Worm (Caenorhabditis elegans) whole organism, L1 larva: ENCODE measurements around the gene fbxc-58.

Source experiments
- C34B4.2 ChIP-seq: sonication (generic microtip); optimal IDR thresholded peaks from 2 replicates; lab custom pipeline; 2017; ENCODE audit warnings: mild to moderate bottlenecking, missing genetic modification characterization, missing compliant biosample characterization
- F16B12.6 ChIP-seq: fragments of 150-350 bp; optimal IDR thresholded peaks from 2 replicates; lab custom pipeline; 2014; ENCODE audit warnings: missing biosample characterization, missing genetic modification characterization
- Y116A8C.19 ChIP-seq: sonication (generic microtip); optimal IDR thresholded peaks from 2 replicates; lab custom pipeline; 2016; ENCODE audit warnings: missing compliant biosample characterization, missing genetic modification characterization, borderline replicate concordance
- aha-1 ChIP-seq: fragments of 150-350 bp; optimal IDR thresholded peaks from 2 replicates; lab custom pipeline; 2014; ENCODE audit warnings: missing biosample characterization, missing genetic modification characterization
- alr-1 ChIP-seq: fragments of 200-800 bp; sonication (Bioruptor generic); optimal IDR thresholded peaks from 2 replicates; lab custom pipeline; 2018; ENCODE audit warnings: borderline replicate concordance, mild to moderate bottlenecking, missing genetic modification characterization, missing compliant biosample characterization
- ama-1 ChIP-seq: fragments of 150-350 bp; optimal IDR thresholded peaks from 2 replicates; lab custom pipeline; 2014
- blmp-1 ChIP-seq: fragments of 150-350 bp; optimal IDR thresholded peaks from 2 replicates; lab custom pipeline; 2014; ENCODE audit warnings: missing biosample characterization, missing genetic modification characterization
- ceh-82 ChIP-seq, 3 experiments: fragments of 150-350 bp in 1 of 3; sonication (generic microtip) in 2 of 3; optimal IDR thresholded peaks; 2 replicates each; lab custom pipeline; 2014 to 2017; ENCODE audit warnings: missing biosample characterization in 3 of 3, missing genetic modification characterization in 3 of 3
- ceh-88 ChIP-seq: fragments of 200-800 bp; sonication (Bioruptor generic); IDR thresholded peaks from 2 replicates; pipeline ENCODE4 v1.3.6; 2022; ENCODE audit warnings: missing genetic modification characterization, missing compliant biosample characterization
- ceh-90 ChIP-seq: sonication (generic microtip); optimal IDR thresholded peaks from 2 replicates; lab custom pipeline; 2016; ENCODE audit warnings: missing genetic modification characterization, missing compliant biosample characterization
- ces-1 ChIP-seq: fragments of 150-350 bp; optimal IDR thresholded peaks from 2 replicates; lab custom pipeline; 2014; ENCODE audit warnings: missing biosample characterization, missing genetic modification reagents, missing genetic modification characterization
- dsc-1 ChIP-seq: sonication (generic microtip); optimal IDR thresholded peaks from 2 replicates; lab custom pipeline; 2016; ENCODE audit warnings: mild to moderate bottlenecking, missing genetic modification characterization, missing compliant biosample characterization
- efl-1 ChIP-seq, 4 experiments: fragments of 150-350 bp; optimal IDR thresholded peaks in 3 of 4; peaks in 1 of 4; 1 replicate in 1 of 4; 2 replicates in 3 of 4; lab custom pipeline; 2014; ENCODE audit warnings: missing biosample characterization in 2 of 4, missing genetic modification characterization in 2 of 4, missing genetic modification reagents in 2 of 4
- egl-13 ChIP-seq: sonication (generic microtip); optimal IDR thresholded peaks from 2 replicates; lab custom pipeline; 2016; ENCODE audit warnings: missing genotype, missing genetic modification reagents, missing genetic modification characterization, missing compliant biosample characterization
- elt-2 ChIP-seq: sonication (generic microtip); optimal IDR thresholded peaks from 2 replicates; lab custom pipeline; 2016; ENCODE audit warnings: missing genetic modification characterization, mild to moderate bottlenecking, inconsistent platforms, missing compliant biosample characterization, missing genetic modification reagents
- elt-3 ChIP-seq, 6 experiments: fragments of 150-350 bp in 1 of 6; sonication (generic microtip); optimal IDR thresholded peaks; 2 replicates each; lab custom pipeline; 2017 to 2018; ENCODE audit warnings: missing biosample characterization in 6 of 6, missing genetic modification characterization in 6 of 6, inconsistent platforms in 1 of 6
- fkh-8 ChIP-seq: sonication (generic microtip); optimal IDR thresholded peaks from 2 replicates; lab custom pipeline; 2016; ENCODE audit warnings: mild to moderate bottlenecking, missing genetic modification characterization, missing compliant biosample characterization
- fos-1 ChIP-seq: fragments of 150-350 bp; optimal IDR thresholded peaks from 2 replicates; lab custom pipeline; 2014; ENCODE audit warnings: missing biosample characterization, missing genetic modification characterization
- hlh-17 ChIP-seq: fragments of 200-800 bp; sonication (Bioruptor generic); optimal IDR thresholded peaks from 2 replicates; lab custom pipeline; 2018; ENCODE audit warnings: missing genetic modification characterization, mild to moderate bottlenecking, missing compliant biosample characterization, moderate library complexity, borderline replicate concordance
- hlh-4 ChIP-seq: sonication (generic microtip); optimal IDR thresholded peaks from 2 replicates; lab custom pipeline; 2016; ENCODE audit warnings: mild to moderate bottlenecking, missing genetic modification characterization, missing compliant biosample characterization
- hpl-2 ChIP-seq: fragments of 150-350 bp; optimal IDR thresholded peaks from 2 replicates; lab custom pipeline; 2014; ENCODE audit warnings: missing biosample characterization, missing genetic modification reagents, missing genetic modification characterization
- irx-1 ChIP-seq: sonication (generic microtip); optimal IDR thresholded peaks from 2 replicates; lab custom pipeline; 2016; ENCODE audit warnings: missing genetic modification characterization, missing compliant biosample characterization
- jun-1 ChIP-seq: fragments of 150-350 bp; optimal IDR thresholded peaks from 2 replicates; lab custom pipeline; 2014; ENCODE audit warnings: missing biosample characterization, missing genetic modification reagents, missing genetic modification characterization
- lin-14 ChIP-seq: fragments of 200-800 bp; sonication (Bioruptor generic); optimal IDR thresholded peaks from 2 replicates; lab custom pipeline; 2018; ENCODE audit warnings: mild to moderate bottlenecking, missing genetic modification characterization, moderate library complexity, missing compliant biosample characterization
- lin-15B ChIP-seq: fragments of 150-350 bp; sonication (generic microtip); optimal IDR thresholded peaks from 3 replicates; lab custom pipeline; 2014; ENCODE audit warnings: missing biosample characterization, missing genetic modification characterization
- lir-3 ChIP-seq: sonication (generic microtip); optimal IDR thresholded peaks from 2 replicates; lab custom pipeline; 2016; ENCODE audit warnings: mild to moderate bottlenecking, missing genetic modification characterization, moderate library complexity, missing compliant biosample characterization; ENCODE audit not compliant: poor library complexity
- mab-9 ChIP-seq: fragments of 200-800 bp; sonication (Bioruptor generic); IDR thresholded peaks from 2 replicates; pipeline ENCODE4 v1.3.6; 2022; ENCODE audit warnings: missing genetic modification reagents, missing genetic modification characterization, missing compliant biosample characterization
- mep-1 ChIP-seq: fragments of 150-350 bp; optimal IDR thresholded peaks from 2 replicates; lab custom pipeline; 2014; ENCODE audit warnings: missing biosample characterization, missing genetic modification characterization
- nhr-12 ChIP-seq: sonication (generic microtip); optimal IDR thresholded peaks from 2 replicates; lab custom pipeline; 2017; ENCODE audit warnings: missing biosample characterization, missing genetic modification characterization
- nhr-19 ChIP-seq: fragments of 200-800 bp; sonication (Bioruptor generic); conservative IDR thresholded peaks from 2 replicates; pipeline ENCODE4 v1.3.6; 2022; ENCODE audit warnings: missing genetic modification characterization, missing compliant biosample characterization
- nhr-20 ChIP-seq: sonication (generic microtip); optimal IDR thresholded peaks from 2 replicates; lab custom pipeline; 2016; ENCODE audit warnings: mild to moderate bottlenecking, missing genetic modification characterization, missing compliant biosample characterization
- nhr-77 ChIP-seq: fragments of 150-350 bp; optimal IDR thresholded peaks from 2 replicates; lab custom pipeline; 2014; ENCODE audit warnings: missing biosample characterization, missing genetic modification characterization
- nhr-84 ChIP-seq: sonication (generic microtip); optimal IDR thresholded peaks from 2 replicates; lab custom pipeline; 2017; ENCODE audit warnings: missing biosample characterization, missing genetic modification characterization
- nhr-85 ChIP-seq: sonication (generic microtip); peaks from one replicate; lab custom pipeline; 2016; ENCODE audit warnings: missing genetic modification characterization, inconsistent platforms, missing compliant biosample characterization
- nhr-90 ChIP-seq: sonication (generic microtip); optimal IDR thresholded peaks from 2 replicates; lab custom pipeline; 2016; ENCODE audit warnings: mild to moderate bottlenecking, missing genetic modification characterization, missing compliant biosample characterization; ENCODE audit not compliant: poor library complexity
- pag-3 ChIP-seq: sonication (generic microtip); optimal IDR thresholded peaks from 2 replicates; lab custom pipeline; 2017; ENCODE audit warnings: missing genetic modification characterization, mild to moderate bottlenecking, missing compliant biosample characterization, antibody characterized with exemption, borderline replicate concordance; ENCODE audit not compliant: insufficient read depth
- pqm-1 ChIP-seq: sonication (generic microtip); optimal IDR thresholded peaks from 3 replicates; lab custom pipeline; 2017; ENCODE audit warnings: missing biosample characterization, missing genetic modification characterization
- skn-1 ChIP-seq: fragments of 150-350 bp; optimal IDR thresholded peaks from 2 replicates; lab custom pipeline; 2014; ENCODE audit warnings: missing biosample characterization, missing genetic modification characterization
- snpc-4 ChIP-seq: fragments of 150-350 bp; optimal IDR thresholded peaks from 2 replicates; lab custom pipeline; 2014; ENCODE audit warnings: missing biosample characterization, missing genetic modification characterization
- snu-23 ChIP-seq: sonication (generic microtip); optimal IDR thresholded peaks from 2 replicates; lab custom pipeline; 2016; ENCODE audit warnings: missing genetic modification characterization, missing compliant biosample characterization
- sox-4 ChIP-seq: sonication (generic microtip); optimal IDR thresholded peaks from 2 replicates; lab custom pipeline; 2016; ENCODE audit warnings: missing genetic modification characterization, missing compliant biosample characterization
- swsn-7 ChIP-seq: sonication (generic microtip); optimal IDR thresholded peaks from 2 replicates; lab custom pipeline; 2016; ENCODE audit warnings: missing genetic modification characterization, missing compliant biosample characterization
- tbx-2 ChIP-seq: sonication (generic microtip); optimal IDR thresholded peaks from 2 replicates; lab custom pipeline; 2016; ENCODE audit warnings: missing genetic modification characterization, missing compliant biosample characterization
- tlp-1 ChIP-seq: fragments of 150-350 bp; optimal IDR thresholded peaks from 2 replicates; lab custom pipeline; 2014; ENCODE audit warnings: missing biosample characterization, missing genetic modification characterization
- unc-30 ChIP-seq: sonication (generic microtip); optimal IDR thresholded peaks from 2 replicates; lab custom pipeline; 2017; ENCODE audit warnings: missing biosample characterization, missing genetic modification characterization
- unc-86 ChIP-seq: sonication (generic microtip); optimal IDR thresholded peaks from 2 replicates; lab custom pipeline; 2016; ENCODE audit warnings: missing genetic modification characterization, missing compliant biosample characterization
- unc-98 ChIP-seq: fragments of 200-800 bp; sonication (Bioruptor generic); IDR thresholded peaks from 2 replicates; pipeline ENCODE4 v1.3.6; 2022; ENCODE audit warnings: missing genetic modification characterization, missing compliant biosample characterization
- xbp-1 ChIP-seq: sonication (generic microtip); optimal IDR thresholded peaks from 2 replicates; lab custom pipeline; 2016; ENCODE audit warnings: missing genetic modification characterization, missing compliant biosample characterization
- zag-1 ChIP-seq: fragments of 150-350 bp; optimal IDR thresholded peaks from 2 replicates; lab custom pipeline; 2014; ENCODE audit warnings: missing biosample characterization, missing genetic modification characterization
- zip-4 ChIP-seq: fragments of 200-800 bp; sonication (Bioruptor generic); optimal IDR thresholded peaks from 2 replicates; lab custom pipeline; 2018; ENCODE audit warnings: mild to moderate bottlenecking, missing genetic modification characterization, moderate library complexity, missing compliant biosample characterization
- ztf-11 ChIP-seq, 2 experiments: sonication (generic microtip); optimal IDR thresholded peaks; 2 replicates each; lab custom pipeline; 2016 to 2017; ENCODE audit warnings: missing genetic modification characterization in 2 of 2, missing biosample characterization in 1 of 2, missing compliant biosample characterization in 1 of 2
- ztf-4 ChIP-seq: fragments of 150-350 bp; optimal IDR thresholded peaks from 2 replicates; lab custom pipeline; 2014; ENCODE audit warnings: missing biosample characterization, missing genetic modification characterization

Gene fbxc-58

DNA sequence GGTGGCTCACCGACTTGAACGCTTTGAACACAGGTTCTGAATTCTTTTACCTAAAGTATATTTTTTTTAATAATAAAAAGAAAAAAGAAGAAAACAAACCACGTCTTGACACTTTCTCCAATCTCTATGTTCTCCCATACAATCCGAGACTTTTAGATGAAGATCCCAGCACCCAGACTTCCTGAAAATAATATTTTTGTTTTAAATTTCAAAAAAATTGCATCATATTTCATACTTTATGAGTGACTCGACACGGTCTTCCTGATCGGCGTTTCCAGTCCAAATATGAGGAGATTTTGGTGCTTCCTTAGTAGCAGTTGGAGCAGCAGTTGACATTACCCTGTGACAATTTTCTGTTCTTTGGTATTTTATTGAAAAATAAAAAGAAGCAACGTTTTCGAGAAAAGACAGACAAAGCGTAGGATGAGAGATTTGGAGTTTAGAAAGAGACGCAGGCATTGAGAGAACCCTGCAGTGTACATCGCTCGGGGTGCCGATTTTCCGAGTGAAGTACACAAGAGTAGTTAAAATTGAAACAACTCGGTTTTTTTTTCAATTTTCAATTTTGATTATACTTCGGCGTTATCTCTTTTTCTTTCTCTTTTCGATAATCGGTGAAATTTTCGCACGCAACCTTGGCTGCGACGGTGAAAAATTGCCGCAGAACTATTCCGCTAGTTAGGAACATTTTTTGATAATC lies 35.6 kb upstream of the fbxc-58 start, which contains the start of the genes coa-4 and T20D3.14:
TSS of gene coa-4 (minus strand) at position 51 of the 700 bp plus-strand sequence.
TSS of gene T20D3.14 (minus strand) at position 358 of the 700 bp plus-strand sequence.
- TF ChIP-seq zag-1: no peak
- peak; percentile 75 for TF ChIP-seq lin-14 (GFP tag; lab: Kevin White, UChicago)
- TF ChIP-seq pqm-1 (tag; lab: Kevin White, UChicago): no peak
- no peak for TF ChIP-seq F16B12.6
- TF ChIP-seq hlh-4: no peak
- TF ChIP-seq zip-4 (GFP tag; lab: Kevin White, UChicago): no peak
- peak; percentile 17 for TF ChIP-seq elt-2 (tag; lab: Kevin White, UChicago)
- peak; percentile 48 for TF ChIP-seq xbp-1 (tag; lab: Kevin White, UChicago)
- TF ChIP-seq nhr-77 (tag; lab: Kevin White, UChicago): peak; percentile 11
- TF ChIP-seq ceh-90: no peak
- no peak for TF ChIP-seq ceh-88 (GFP tag; lab: Robert Waterston, UW)
- TF ChIP-seq mep-1: peak; percentile 41
- TF ChIP-seq sox-4 (tag; lab: Kevin White, UChicago): no peak
- TF ChIP-seq elt-3 (tag; optimal IDR thresholded peaks at IDR 0.05; lab: Kevin White, UChicago): peak in 1 of 6 experiments; percentile 43
- TF ChIP-seq fos-1 (tag; lab: Kevin White, UChicago): no peak
- TF ChIP-seq blmp-1: peak; percentile 39
- TF ChIP-seq efl-1 (optimal IDR thresholded peaks at IDR 0.05; lab: Kevin White, UChicago): peak; percentile 50 to 57
- peak; percentile 43 to 83 for TF ChIP-seq efl-1 (GFP tag; optimal IDR thresholded peaks at IDR 0.05 in 1 of 2; lab: Kevin White, UChicago)
- peak; percentile 55 for TF ChIP-seq nhr-85 (tag; lab: Kevin White, UChicago)
- TF ChIP-seq alr-1 (tag; lab: Kevin White, UChicago): no peak
- no peak for TF ChIP-seq aha-1 (tag; lab: Kevin White, UChicago)
- no peak for TF ChIP-seq fkh-8 (tag; lab: Kevin White, UChicago)
- no peak for TF ChIP-seq lin-15B
- no peak for TF ChIP-seq pag-3 (tag; lab: Kevin White, UChicago)
- no peak; the same call in none of the 2 replicates for TF ChIP-seq nhr-19 (GFP tag; lab: Robert Waterston, UW)
- TF ChIP-seq ama-1 (lab: Kevin White, UChicago): no peak
- TF ChIP-seq ztf-4: no peak
- peak; percentile 39 for TF ChIP-seq swsn-7
- no peak for TF ChIP-seq unc-86 (tag; lab: Kevin White, UChicago)
- TF ChIP-seq dsc-1 (tag; lab: Kevin White, UChicago): no peak
- TF ChIP-seq C34B4.2 (tag; lab: Kevin White, UChicago): no peak
- no peak for TF ChIP-seq lir-3 (tag; lab: Kevin White, UChicago)
- no peak for TF ChIP-seq Y116A8C.19 (tag; lab: Kevin White, UChicago)
- TF ChIP-seq nhr-90 (tag; lab: Kevin White, UChicago): no peak
- no peak for TF ChIP-seq unc-98 (GFP tag; lab: Robert Waterston, UW)
- no peak for TF ChIP-seq ztf-11 (tag; optimal IDR thresholded peaks at IDR 0.05; lab: Kevin White, UChicago)
- TF ChIP-seq hlh-17 (GFP tag; lab: Kevin White, UChicago): no peak
- TF ChIP-seq tlp-1 (tag; lab: Kevin White, UChicago): no peak
- peak; percentile 75 for TF ChIP-seq snu-23 (GFP tag; lab: Kevin White, UChicago)
- TF ChIP-seq skn-1: no peak
- TF ChIP-seq tbx-2: peak; percentile 43
- peak; percentile 64 for TF ChIP-seq nhr-20
- TF ChIP-seq ceh-82 (tag; optimal IDR thresholded peaks at IDR 0.05; lab: Kevin White, UChicago): peak in 2 of 3 experiments; percentile 6 to 26
- no peak for TF ChIP-seq ces-1
- TF ChIP-seq mab-9 (GFP tag; lab: Robert Waterston, UW): no peak
- no peak for TF ChIP-seq nhr-84 (tag; lab: Kevin White, UChicago)
- peak; percentile 9 for TF ChIP-seq irx-1 (tag; lab: Kevin White, UChicago)
- TF ChIP-seq egl-13 (tag; lab: Kevin White, UChicago): no peak
- TF ChIP-seq nhr-12 (tag; lab: Kevin White, UChicago): no peak
- TF ChIP-seq unc-30 (tag; lab: Kevin White, UChicago): no peak
- no peak for TF ChIP-seq jun-1 (tag; lab: Kevin White, UChicago)
- TF ChIP-seq hpl-2 (GFP tag; lab: Kevin White, UChicago): no peak
- TF ChIP-seq snpc-4: peak; percentile 1
